Fruit fly (Drosophila melanogaster) S2 (cell line): ENCODE results near the gene CG32032.

Experiments
- CG8478 ChIP-seq: fragments of >200 bp; optimal IDR thresholded peaks from 2 replicates; lab custom pipeline; 2018
- CTCF ChIP-seq, 2 experiments: fragments of >200 bp; optimal IDR thresholded peaks; 2 replicates each; lab custom pipeline; 2018

DNA sequence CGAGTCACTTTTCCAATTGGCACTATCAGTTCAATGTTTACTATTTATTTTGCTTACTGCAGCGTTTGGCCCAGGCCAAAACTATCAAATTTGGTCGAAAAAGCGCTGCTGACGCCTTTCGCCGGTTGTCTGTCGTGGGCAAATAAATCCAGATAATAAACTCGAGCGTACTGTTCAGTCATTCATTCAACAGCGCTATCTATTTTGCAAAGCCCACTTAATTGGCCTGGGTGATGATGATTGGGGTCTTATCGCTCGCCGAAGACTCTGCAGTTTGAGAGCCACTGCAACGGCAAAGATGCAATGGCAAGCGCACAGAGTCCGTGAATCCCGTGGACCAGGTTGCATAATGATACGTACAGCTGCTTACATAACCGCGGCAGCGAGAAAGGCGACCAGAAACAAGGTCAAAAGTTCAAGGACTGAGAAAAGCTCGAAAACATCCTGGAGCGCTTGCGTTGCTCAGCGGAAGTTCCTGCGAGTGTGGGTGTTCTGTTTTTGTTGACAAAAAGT, 26.3 kb upstream of the CG32032 start:
- TF ChIP-seq CG8478 (lab: Kevin White, UChicago): no peak
- no peak for TF ChIP-seq CTCF (optimal IDR thresholded peaks at IDR 0.05; lab: Kevin White, UChicago)
